Worm (Caenorhabditis elegans) whole organism, L2 larva: ENCODE results near the gene flp-15.

Experiments used
- nhr-237 ChIP-seq: fragments of 150-350 bp; optimal IDR thresholded peaks from 2 replicates; lab custom pipeline; 2014; ENCODE audit warnings: missing biosample characterization, missing genetic modification characterization
- nhr-25 ChIP-seq: fragments of 150-350 bp; sonication (generic microtip); optimal IDR thresholded peaks from 3 replicates; lab custom pipeline; 2014; ENCODE audit warnings: missing biosample characterization, missing genetic modification characterization

DNA sequence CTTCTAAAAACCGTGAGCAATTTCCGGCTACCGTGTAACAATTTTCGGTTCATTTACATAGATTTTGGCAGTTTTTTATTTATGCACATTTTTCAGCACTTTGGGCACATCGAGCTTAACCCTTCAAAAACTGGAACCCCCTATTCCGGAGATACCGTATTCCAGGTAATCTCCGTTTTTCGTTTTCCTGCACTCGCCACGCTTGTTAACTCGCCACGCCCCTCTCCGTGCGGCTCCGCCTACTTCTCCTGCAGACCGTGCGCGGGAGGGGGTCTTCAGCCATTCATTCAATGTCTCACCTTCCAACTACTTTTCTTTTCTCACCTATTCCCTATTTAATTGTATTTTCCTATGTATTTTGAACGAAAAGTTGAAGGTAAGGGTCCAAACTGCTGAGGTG is 7.5 kb downstream of the flp-15 start:
- TF ChIP-seq nhr-237 (tag; lab: Kevin White, UChicago) (no peak), nhr-25 (tag; lab: Kevin White, UChicago) (no peak)
